Fruit fly (Drosophila melanogaster): ENCODE measurements around the gene Daao2.

The Daao2 gene

dm6 chr2L:6821631-6822030, 18.8 kb downstream of the Daao2 start, which contains the start of gene sens-2 (continued):
- TF ChIP-seq CG12236 (GFP tag; optimal IDR thresholded peaks at IDR 0.05) (no peak), sob (GFP tag; IDR thresholded peaks at IDR 0.05) (no peak), CG10462 (GFP tag; optimal IDR thresholded peaks at IDR 0.05) (no peak), CG9609 (GFP tag; optimal IDR thresholded peaks at IDR 0.05) (no peak), CoRest (tag; optimal IDR thresholded peaks at IDR 0.05) (peak; percentile 49), CG13296 (GFP tag; optimal IDR thresholded peaks at IDR 0.05) (no peak), kni (GFP tag; optimal IDR thresholded peaks at IDR 0.05) (peak; percentile 42), HLHmδ (GFP tag; optimal IDR thresholded peaks at IDR 0.05) (peak; percentile 83), Rfx (GFP tag; IDR thresholded peaks at IDR 0.05) (peak; percentile 8; the same call in 1 of the 2 replicates), sens-2 (GFP tag; IDR thresholded peaks at IDR 0.05) (peak; percentile 96), GATAe (GFP tag; conservative IDR thresholded peaks at IDR 0.05) (0 out of 2 replicates have a peak, but pooled peaks have one; percentile 27), CG1529 (GFP tag; optimal IDR thresholded peaks at IDR 0.05) (no peak), ftz-f1 (GFP tag; optimal IDR thresholded peaks at IDR 0.05) (peak; percentile 69), CG14441 (GFP tag; IDR thresholded peaks at IDR 0.05) (no peak), mirr (GFP tag; optimal IDR thresholded peaks at IDR 0.05) (peak; percentile 41), Opbp (GFP tag; IDR thresholded peaks at IDR 0.05; ENCODE audit: partially characterized antibody) (0 out of 3 replicates have a peak, but pooled peaks have one; percentile 46), CG1603 (tag; optimal IDR thresholded peaks at IDR 0.05) (peak; percentile 73), CG31224 (GFP tag; IDR thresholded peaks at IDR 0.05) (no peak), Hmx (GFP tag; optimal IDR thresholded peaks at IDR 0.05) (no peak), nom (GFP tag; optimal IDR thresholded peaks at IDR 0.05) (no peak), Bgb (GFP tag; IDR thresholded peaks at IDR 0.05; ENCODE audit: partially characterized antibody) (peak; percentile 20; the same call in 1 of the 2 replicates), emc (GFP tag; optimal IDR thresholded peaks at IDR 0.05) (no peak), mam (GFP tag; optimal IDR thresholded peaks at IDR 0.05) (no peak), gfzf (GFP tag; optimal IDR thresholded peaks at IDR 0.05) (no peak), Jarid2 (GFP tag; optimal IDR thresholded peaks at IDR 0.05) (peak; percentile 89), CTCF (GFP tag; optimal IDR thresholded peaks at IDR 0.05) (no peak), CG16815 (GFP tag; optimal IDR thresholded peaks at IDR 0.05) (no peak), org-1 (GFP tag; optimal IDR thresholded peaks at IDR 0.05) (no peak), CkIIα-i1 (GFP tag; IDR thresholded peaks at IDR 0.05) (no peak), CG12391 (tag; optimal IDR thresholded peaks at IDR 0.05) (no peak), sens (GFP tag) (peak; percentile 85), amos (GFP tag; IDR thresholded peaks at IDR 0.05; ENCODE audit: partially characterized antibody) (no peak; the same call in 1 of the 2 replicates), Med (GFP tag) (peak; percentile 70), CG8388 (GFP tag; optimal IDR thresholded peaks at IDR 0.05) (no peak), CG15269 (tag; optimal IDR thresholded peaks at IDR 0.05) (no peak), nau (GFP tag; optimal IDR thresholded peaks at IDR 0.05) (peak; percentile 9), chif (GFP tag; optimal IDR thresholded peaks at IDR 0.05) (no peak), tna (GFP tag; IDR thresholded peaks at IDR 0.05; ENCODE audit: partially characterized antibody) (no peak), ewg (GFP tag; optimal IDR thresholded peaks at IDR 0.05) (peak; percentile 61), gro (GFP tag; optimal IDR thresholded peaks at IDR 0.05) (no peak), CG31365 (tag; optimal IDR thresholded peaks at IDR 0.05) (no peak), CG32532 (GFP tag; IDR thresholded peaks at IDR 0.05) (no peak; the same call in 1 of the 2 replicates), CG2875 (GFP tag; optimal IDR thresholded peaks at IDR 0.05) (no peak), Lhr (GFP tag; optimal IDR thresholded peaks at IDR 0.05) (no peak), CG13287 (GFP tag; IDR thresholded peaks at IDR 0.05; ENCODE audit: partially characterized antibody) (peak; percentile 25; the same call in 1 of the 2 replicates), phol (tag; optimal IDR thresholded peaks at IDR 0.05) (peak; percentile 16), zf30C (GFP tag; optimal IDR thresholded peaks at IDR 0.05) (no peak), CG10543 (GFP tag; optimal IDR thresholded peaks at IDR 0.05) (peak; percentile 45), CG17359 (tag; optimal IDR thresholded peaks at IDR 0.05) (no peak), cg (GFP tag; optimal IDR thresholded peaks at IDR 0.05) (peak; percentile 87)

Data from whole organism, embryonic.